Worm (Caenorhabditis elegans) whole organism, L4/young adult: ENCODE data around the gene msp-81.

Experiments used
- W03F9.2 ChIP-seq: fragments of 150-350 bp; optimal IDR thresholded peaks from 2 replicates; lab custom pipeline; 2014; ENCODE audit warnings: missing biosample characterization, missing genetic modification characterization
- dao-5 ChIP-seq: sonication (generic microtip); optimal IDR thresholded peaks from 2 replicates; lab custom pipeline; 2016; ENCODE audit warnings: missing genotype, missing genetic modification characterization, moderate library complexity, missing compliant biosample characterization
- him-1 ChIP-seq: sonication (generic microtip); optimal IDR thresholded peaks from 2 replicates; lab custom pipeline; 2016; ENCODE audit warnings: missing genotype, missing genetic modification reagents, missing genetic modification characterization, missing compliant biosample characterization

The msp-81 gene

ce11 chrIV:9836317-9836716 lies at the start of gene msp-81:
Gene msp-81, minus strand, starts transcription at chrIV:9836417.
- TF ChIP-seq him-1 (tag; lab: Kevin White, UChicago) (no peak), W03F9.2 (tag; lab: Kevin White, UChicago) (no peak), dao-5 (tag; lab: Kevin White, UChicago) (no peak)

- TF ChIP-seq him-1 (tag; lab: Kevin White, UChicago) (no peak), dao-5 (tag; lab: Kevin White, UChicago) (no peak), W03F9.2 (tag; lab: Kevin White, UChicago) (no peak)
Measured at ce11 chrIV:9884257-9884656, 48.0 kb upstream of the msp-81 start, which contains the start of the genes prp-18 and mccc-1. Gene prp-18, minus strand, starts transcription at chrIV:9884383. Gene mccc-1, plus strand, starts transcription at chrIV:9884570.

DNA sequence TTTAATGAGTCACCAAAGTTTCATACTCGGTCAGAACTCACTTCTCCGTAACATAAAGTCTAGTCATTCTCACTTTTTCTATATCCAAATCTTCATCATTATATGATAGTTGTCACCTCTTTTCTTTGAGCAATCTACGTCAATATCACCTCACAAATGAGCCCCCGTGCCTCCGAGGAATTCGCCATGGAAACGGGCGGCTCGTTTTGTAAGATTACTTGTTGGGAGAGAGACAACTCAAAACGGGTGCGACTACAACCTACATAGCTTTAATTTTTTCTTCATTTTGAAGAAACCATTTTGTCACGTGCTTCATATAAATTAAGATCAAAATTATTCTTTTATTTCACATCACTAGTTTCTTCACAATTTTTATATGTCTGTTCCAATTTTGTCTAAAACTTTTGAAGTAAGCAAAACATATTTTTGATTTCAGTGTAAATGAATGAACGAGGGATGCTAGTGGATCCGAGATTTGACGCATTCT lies 42.7 kb upstream of the msp-81 start, which contains the start of gene nhr-4:
TSS of gene nhr-4 (plus strand) at position 437 of the 487 bp plus-strand sequence.
- TF ChIP-seq W03F9.2 (tag; lab: Kevin White, UChicago) (no peak), him-1 (tag; lab: Kevin White, UChicago) (no peak), dao-5 (tag; lab: Kevin White, UChicago) (no peak)

DNA sequence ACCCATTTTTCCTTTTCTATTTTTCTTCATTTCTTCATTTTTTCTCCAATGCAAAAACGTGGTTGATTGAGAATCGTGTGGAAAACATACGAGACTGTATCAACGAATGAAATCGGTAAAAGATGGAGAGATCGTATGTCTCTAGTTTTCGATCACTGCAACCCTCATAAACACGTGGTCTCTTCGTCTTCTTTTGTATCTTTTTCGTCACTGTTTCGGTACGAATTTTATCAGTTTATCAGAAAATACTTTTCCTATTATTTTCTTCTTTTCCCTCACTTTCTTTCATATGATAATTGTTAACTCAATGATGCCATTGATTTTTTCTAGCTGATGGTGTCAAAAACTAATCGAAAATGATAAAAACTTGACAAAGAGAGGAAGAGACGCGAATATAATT lies 39.4 kb upstream of the msp-81 start:
- TF ChIP-seq W03F9.2 (tag; lab: Kevin White, UChicago) = no peak

DNA sequence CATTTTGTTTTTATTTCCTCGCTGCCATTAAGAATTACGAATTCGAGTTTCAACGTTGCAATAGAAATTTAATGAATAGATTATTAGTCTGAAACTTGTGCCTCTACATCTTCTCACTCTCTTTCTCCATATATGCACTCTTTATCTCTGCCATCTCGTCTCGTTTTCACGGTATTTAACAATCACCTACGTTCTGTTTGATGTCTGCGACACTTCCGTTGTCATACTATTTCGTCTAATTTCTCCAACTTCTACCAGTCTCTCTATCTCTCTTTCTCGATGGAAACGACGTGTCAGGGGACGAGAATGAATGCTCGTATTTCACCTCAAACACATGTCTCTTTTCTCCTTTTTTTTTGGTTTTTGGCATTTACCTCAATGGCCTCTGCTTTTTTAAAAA lies 37.6 kb upstream of the msp-81 start:
- no peak for TF ChIP-seq dao-5 (tag; lab: Kevin White, UChicago)
- peak; percentile 30 for TF ChIP-seq W03F9.2 (tag; lab: Kevin White, UChicago)

- TF ChIP-seq dao-5 (tag; lab: Kevin White, UChicago) = no peak
- no peak for TF ChIP-seq W03F9.2 (tag; lab: Kevin White, UChicago)
- no peak for TF ChIP-seq him-1 (tag; lab: Kevin White, UChicago)
Measured at ce11 chrIV:9872786-9873185, 36.6 kb upstream of the msp-81 start.

DNA sequence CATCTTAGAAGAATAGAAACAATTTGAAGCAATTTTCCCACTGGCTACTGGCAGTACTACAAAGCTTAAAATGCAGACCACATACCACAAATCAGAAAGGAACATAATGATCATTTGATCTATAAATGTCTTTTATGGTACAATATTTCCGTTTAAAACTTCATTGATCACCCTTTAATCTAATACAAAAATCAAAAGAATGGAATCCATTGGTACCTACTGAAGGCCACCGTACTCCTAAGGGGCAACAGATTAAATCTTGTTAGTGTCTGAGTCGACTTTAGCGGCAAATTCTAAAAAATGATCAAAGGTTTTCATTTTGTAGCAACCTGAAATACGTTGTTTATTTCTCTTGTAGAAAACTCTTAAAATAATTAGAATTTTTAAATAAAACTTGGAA lies 36.0 kb upstream of the msp-81 start:
- TF ChIP-seq W03F9.2 (tag; lab: Kevin White, UChicago) = no peak
- no peak for TF ChIP-seq him-1 (tag; lab: Kevin White, UChicago)
- no peak for TF ChIP-seq dao-5 (tag; lab: Kevin White, UChicago)

DNA sequence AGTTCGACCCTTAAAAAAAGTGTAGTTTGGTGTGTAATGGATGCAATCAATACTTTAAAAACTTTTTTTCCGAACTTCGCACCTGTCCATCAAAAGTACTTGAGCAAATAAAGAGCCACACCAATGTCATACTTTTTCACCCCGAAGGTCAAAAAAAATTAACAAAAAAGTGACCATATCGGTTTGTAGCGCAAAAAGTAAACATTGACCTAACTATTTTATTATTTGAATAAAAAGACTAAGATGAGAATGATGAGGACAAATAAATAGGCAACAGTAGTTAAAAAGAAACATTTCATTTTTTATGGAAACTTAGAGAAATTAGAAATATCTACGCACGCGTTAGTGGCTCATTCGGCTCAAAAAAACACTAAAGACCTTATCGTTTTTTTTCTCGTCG lies 33.1 kb upstream of the msp-81 start:
- TF ChIP-seq dao-5 (tag; lab: Kevin White, UChicago) = no peak
- TF ChIP-seq W03F9.2 (tag; lab: Kevin White, UChicago) = no peak
- no peak for TF ChIP-seq him-1 (tag; lab: Kevin White, UChicago)

DNA sequence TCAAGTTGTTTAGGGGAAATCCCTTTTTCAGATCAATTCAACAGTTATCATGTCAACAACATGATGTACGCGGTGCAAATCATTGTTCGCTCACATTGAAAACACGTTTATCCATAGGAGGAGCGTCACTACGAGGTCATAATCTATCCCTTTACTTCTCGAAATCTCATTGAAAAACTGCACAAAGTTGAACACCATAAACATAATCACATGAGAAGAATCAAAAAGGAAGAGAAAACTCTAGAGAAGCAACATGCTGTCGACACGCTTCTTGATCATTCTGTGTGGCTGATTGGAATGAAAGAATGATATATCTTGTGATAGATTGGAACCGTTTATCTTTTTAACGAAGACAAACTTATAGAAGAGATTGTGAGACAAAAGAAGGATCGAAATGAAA lies 31.7 kb upstream of the msp-81 start:
- TF ChIP-seq W03F9.2 (tag; lab: Kevin White, UChicago) (no peak), him-1 (tag; lab: Kevin White, UChicago) (no peak), dao-5 (tag; lab: Kevin White, UChicago) (no peak)

- TF ChIP-seq him-1 (tag; lab: Kevin White, UChicago) (no peak), W03F9.2 (tag; lab: Kevin White, UChicago) (no peak), dao-5 (tag; lab: Kevin White, UChicago) (no peak)
Measured at ce11 chrIV:9866865-9867264, 30.6 kb upstream of the msp-81 start.

DNA sequence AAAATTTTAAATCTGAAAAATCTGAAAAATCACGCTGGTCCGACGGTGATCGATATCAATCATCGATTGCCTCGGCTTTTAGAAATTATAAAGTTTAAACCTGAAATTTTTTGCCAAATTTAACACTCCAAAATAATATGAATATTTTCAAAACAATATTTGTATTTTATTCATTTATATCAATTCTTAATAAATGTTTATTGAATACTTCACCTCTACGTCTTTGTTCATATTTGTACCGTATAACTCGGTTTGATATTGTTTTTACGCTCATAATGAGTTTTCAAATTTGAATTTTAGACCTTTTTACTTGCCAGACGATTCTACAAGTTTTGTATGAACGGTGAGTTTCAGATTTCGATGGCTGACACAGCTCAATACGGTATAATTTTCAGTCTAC lies 28.6 kb upstream of the msp-81 start, which contains the start of the genes K07F5.15 and K07F5.22:
TSS of gene K07F5.15 (plus strand) at position 301 of the 400 bp plus-strand sequence.
TSS of gene K07F5.22 (plus strand) at position 301 of the 400 bp plus-strand sequence.
- no peak for TF ChIP-seq W03F9.2 (tag; lab: Kevin White, UChicago)
- TF ChIP-seq him-1 (tag; lab: Kevin White, UChicago) = no peak
- no peak for TF ChIP-seq dao-5 (tag; lab: Kevin White, UChicago)

- TF ChIP-seq him-1 (tag; lab: Kevin White, UChicago) = no peak
- no peak for TF ChIP-seq dao-5 (tag; lab: Kevin White, UChicago)
- TF ChIP-seq W03F9.2 (tag; lab: Kevin White, UChicago) = no peak
Measured at ce11 chrIV:9863817-9864216, 27.6 kb upstream of the msp-81 start, which contains the start of gene K07F5.16. Gene K07F5.16, plus strand, starts transcription at chrIV:9864117.

DNA sequence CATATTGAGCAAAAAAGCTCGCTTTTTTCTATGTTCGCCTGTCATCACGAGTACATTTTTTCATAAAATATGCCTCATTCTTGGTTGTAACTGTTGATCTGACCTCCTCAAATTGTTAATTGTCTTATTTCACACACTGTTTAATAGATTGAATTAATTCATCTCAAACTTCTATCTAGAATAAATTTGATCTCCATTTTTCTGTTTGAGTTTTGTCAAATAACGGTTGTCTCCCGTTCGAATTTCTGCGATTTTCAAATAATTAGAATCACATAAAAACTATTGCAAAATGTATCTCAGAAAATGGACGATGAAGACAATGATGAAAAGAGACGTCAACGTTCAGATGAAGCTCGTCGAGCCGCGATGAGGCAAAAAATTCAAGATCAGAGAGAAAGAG lies 25.7 kb upstream of the msp-81 start, which contains the start of gene K07F5.14:
TSS of gene K07F5.14 (plus strand) at position 301 of the 400 bp plus-strand sequence.
- TF ChIP-seq dao-5 (tag; lab: Kevin White, UChicago) (no peak), him-1 (tag; lab: Kevin White, UChicago) (no peak), W03F9.2 (tag; lab: Kevin White, UChicago) (no peak)

DNA sequence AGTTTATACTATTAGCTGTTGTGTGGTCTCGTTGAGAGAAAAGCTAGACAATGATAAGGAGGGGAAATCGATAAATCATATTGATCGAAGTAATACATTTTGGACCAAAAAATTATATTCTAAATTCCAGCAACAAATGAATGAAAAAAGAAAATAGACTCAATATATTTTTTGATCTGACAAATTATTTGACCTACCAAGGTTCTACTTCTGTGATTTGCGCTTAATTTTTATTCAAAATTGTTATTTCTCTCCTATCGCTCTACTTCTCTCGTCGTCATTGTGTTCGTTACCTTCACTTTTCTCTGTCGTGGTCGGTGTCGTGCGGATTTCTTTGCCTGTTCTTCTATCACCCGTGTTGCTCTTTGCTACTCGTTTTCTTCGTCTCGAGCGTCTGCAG lies 22.8 kb upstream of the msp-81 start:
- TF ChIP-seq W03F9.2 (tag; lab: Kevin White, UChicago) (no peak), him-1 (tag; lab: Kevin White, UChicago) (no peak), dao-5 (tag; lab: Kevin White, UChicago) (no peak)
